Worm (Caenorhabditis elegans): ENCODE measurements around the gene sptl-2.

Gene sptl-2

DNA sequence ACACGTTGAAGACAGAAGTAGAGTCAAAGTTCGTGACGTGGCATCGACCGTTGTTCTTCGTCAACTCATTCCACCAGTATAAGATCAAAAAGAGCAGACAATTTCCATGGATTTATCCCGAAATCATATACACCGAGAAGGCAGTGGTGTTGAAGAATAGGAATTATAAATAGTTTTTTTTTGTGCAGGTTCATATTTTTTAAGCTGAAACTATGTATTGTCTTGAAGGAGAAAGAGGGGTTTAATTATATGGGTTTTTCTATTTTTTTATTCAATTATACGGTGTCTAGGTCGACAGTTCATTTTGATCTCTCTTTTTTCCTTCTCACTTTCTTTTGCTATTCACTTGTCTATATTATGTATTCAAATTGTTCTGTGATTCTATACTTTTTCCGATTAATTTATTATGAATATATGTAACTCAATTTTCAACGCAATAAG lies 22.1 kb downstream of the sptl-2 start (continued):
- TF ChIP-seq ets-4 (GFP tag; optimal IDR thresholded peaks at IDR 0.05) (no peak), K11D2.4 (GFP tag; IDR thresholded peaks at IDR 0.05) (peak; percentile 68; the same call in 1 of the 2 replicates), rec-8 (tag; optimal IDR thresholded peaks at IDR 0.05) (no peak), let-526 (GFP tag; IDR thresholded peaks at IDR 0.05) (no peak), snpc-3.4 (tag; optimal IDR thresholded peaks at IDR 0.05) (no peak), gei-17 (GFP tag; optimal IDR thresholded peaks at IDR 0.05) (peak; percentile 28), him-1 (tag; optimal IDR thresholded peaks at IDR 0.05) (no peak), aptf-3 (GFP tag; IDR thresholded peaks at IDR 0.05) (no peak), hmg-1.2 (GFP tag; IDR thresholded peaks at IDR 0.05) (0 out of 2 replicates have a peak, but pooled peaks have one; percentile 15), Y67H2A.10 (GFP tag; conservative IDR thresholded peaks at IDR 0.05) (no peak), pha-4 (tag; optimal IDR thresholded peaks at IDR 0.05) (no peak), lir-1 (GFP tag; conservative IDR thresholded peaks at IDR 0.05) (no peak), hrde-1 (tag; optimal IDR thresholded peaks at IDR 0.05; ENCODE audit: borderline replicate concordance) (no peak), ZK185.1 (tag; optimal IDR thresholded peaks at IDR 0.05; ENCODE audit: poor library complexity, severe bottlenecking) (no peak), attf-3 (GFP tag; conservative IDR thresholded peaks at IDR 0.05) (no peak), madf-10 (tag; optimal IDR thresholded peaks at IDR 0.05) (no peak), ama-1 (optimal IDR thresholded peaks at IDR 0.05) (peak; percentile 14), ama-1 (GFP tag; optimal IDR thresholded peaks at IDR 0.05) (no peak), attf-6 (GFP tag; IDR thresholded peaks at IDR 0.05) (no peak), ceh-40 (GFP tag; IDR thresholded peaks at IDR 0.05) (no peak; the same call in 1 of the 2 replicates), snpc-1.3 (tag; optimal IDR thresholded peaks at IDR 0.05; ENCODE audit: insufficient read depth) (no peak), nhr-120 (GFP tag; IDR thresholded peaks at IDR 0.05) (no peak), ztf-18 (tag; optimal IDR thresholded peaks at IDR 0.05) (no peak), mxl-1 (tag; optimal IDR thresholded peaks at IDR 0.05) (no peak), tlf-1 (GFP tag; optimal IDR thresholded peaks at IDR 0.05) (no peak), D2030.7 (GFP tag; IDR thresholded peaks at IDR 0.05) (no peak), C06A6.2 (GFP tag; conservative IDR thresholded peaks at IDR 0.05) (no peak; the same call in 1 of the 2 replicates), dpl-1 (GFP tag; optimal IDR thresholded peaks at IDR 0.05) (no peak), sdz-38 (tag; optimal IDR thresholded peaks at IDR 0.05) (no peak), mes-4 (tag; optimal IDR thresholded peaks at IDR 0.05) (no peak), Y53F4B.3 (GFP tag; IDR thresholded peaks at IDR 0.05) (no peak), Y53G8AR.9 (GFP tag; conservative IDR thresholded peaks at IDR 0.05) (0 out of 2 replicates have a peak, but pooled peaks have one; percentile 33), hsf-1 (GFP tag; IDR thresholded peaks at IDR 0.05) (no peak), akir-1 (GFP tag; optimal IDR thresholded peaks at IDR 0.05) (no peak), ztf-3 (GFP tag; optimal IDR thresholded peaks at IDR 0.05) (no peak), rpc-1 (optimal IDR thresholded peaks at IDR 0.05) (no peak), rpc-1 (tag; optimal IDR thresholded peaks at IDR 0.05) (no peak), ceh-58 (GFP tag; IDR thresholded peaks at IDR 0.05) (no peak), lin-40 (tag; optimal IDR thresholded peaks at IDR 0.05) (peak; percentile 1), tbx-9 (tag; optimal IDR thresholded peaks at IDR 0.05; ENCODE audit: borderline replicate concordance) (no peak), pbrm-1 (GFP tag; IDR thresholded peaks at IDR 0.05) (no peak)

DNA sequence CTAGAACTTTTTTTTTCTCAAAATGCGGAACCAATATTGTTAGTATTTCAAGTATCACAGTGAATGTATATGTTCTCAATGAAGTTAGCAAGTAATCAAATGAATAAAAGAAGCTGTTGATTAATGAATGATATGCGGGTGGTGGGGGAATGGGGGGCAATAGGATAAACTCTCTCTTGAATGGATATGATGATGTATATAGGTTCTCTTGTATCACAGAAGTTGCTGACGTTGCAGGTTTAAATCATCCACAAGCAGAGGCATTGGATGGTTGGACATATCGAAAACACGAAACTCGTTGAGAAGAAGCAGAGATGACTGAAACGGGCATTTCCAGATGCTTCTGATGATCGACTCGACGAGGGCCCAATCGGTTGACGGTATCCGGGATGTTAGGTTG lies 22.6 kb downstream of the sptl-2 start:
- TF ChIP-seq Y53F4B.3 (GFP tag; IDR thresholded peaks at IDR 0.05) = no peak
- TF ChIP-seq Y56A3A.18 (GFP tag; IDR thresholded peaks at IDR 0.05) = 0 out of 2 replicates have a peak, but pooled peaks have one; percentile 10
